Worm (Caenorhabditis elegans) whole organism, L4/young adult: ENCODE results near the gene T04C12.9.
A peak's percentile ranks its signal among the peaks of the same experiment; 100 is the strongest.

ENCODE experiments used
- W03F9.2 ChIP-seq: fragments of 150-350 bp; optimal IDR thresholded peaks from 2 replicates; lab custom pipeline; 2014; ENCODE audit warnings: missing biosample characterization, missing genetic modification characterization
- dao-5 ChIP-seq: sonication (generic microtip); optimal IDR thresholded peaks from 2 replicates; lab custom pipeline; 2016; ENCODE audit warnings: missing genotype, missing genetic modification characterization, moderate library complexity, missing compliant biosample characterization
- him-1 ChIP-seq: sonication (generic microtip); optimal IDR thresholded peaks from 2 replicates; lab custom pipeline; 2016; ENCODE audit warnings: missing genotype, missing genetic modification reagents, missing genetic modification characterization, missing compliant biosample characterization

T04C12.9 gene

DNA sequence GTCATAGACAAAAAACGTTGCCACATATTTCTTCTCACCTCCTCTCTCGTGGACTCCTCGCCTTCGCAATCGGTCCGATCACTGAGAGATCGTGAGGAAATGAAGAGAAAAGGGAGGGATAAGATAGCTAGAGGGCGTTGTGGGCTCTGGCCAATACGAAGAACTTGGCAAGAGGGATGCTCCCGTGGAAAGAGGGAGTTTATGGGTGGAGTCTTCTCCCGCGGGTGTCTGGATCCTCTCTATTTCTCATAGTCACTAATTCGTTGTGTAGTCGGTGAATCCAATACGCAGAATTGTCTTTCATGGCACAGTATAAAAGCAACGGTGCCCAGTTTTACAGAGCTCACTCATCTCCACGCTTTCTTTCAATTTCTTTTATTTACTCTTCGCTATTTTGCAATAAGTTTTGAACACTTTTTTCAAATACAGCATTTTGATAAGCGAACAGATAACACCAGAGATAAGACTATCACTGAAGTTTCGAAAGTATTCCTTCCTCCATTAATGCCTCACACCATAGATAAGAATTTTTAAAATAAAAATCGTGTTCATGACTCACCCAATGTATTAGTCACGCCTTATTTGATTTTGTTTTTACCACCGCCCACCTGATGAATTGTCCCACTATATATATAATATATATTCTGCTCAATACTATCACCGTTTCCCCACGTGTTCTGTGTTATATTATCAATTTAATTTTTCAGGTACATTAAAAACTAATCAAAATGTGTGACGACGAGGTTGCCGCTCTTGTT, 17.5 kb upstream of the T04C12.9 start, which contains the start of gene act-1:
act-1 (plus strand) TSS at position 708 of the 758 bp plus-strand sequence.
- TF ChIP-seq dao-5 (no peak), him-1 (tag; lab: Kevin White, UChicago) (no peak), W03F9.2 (tag; lab: Kevin White, UChicago) (no peak)

DNA sequence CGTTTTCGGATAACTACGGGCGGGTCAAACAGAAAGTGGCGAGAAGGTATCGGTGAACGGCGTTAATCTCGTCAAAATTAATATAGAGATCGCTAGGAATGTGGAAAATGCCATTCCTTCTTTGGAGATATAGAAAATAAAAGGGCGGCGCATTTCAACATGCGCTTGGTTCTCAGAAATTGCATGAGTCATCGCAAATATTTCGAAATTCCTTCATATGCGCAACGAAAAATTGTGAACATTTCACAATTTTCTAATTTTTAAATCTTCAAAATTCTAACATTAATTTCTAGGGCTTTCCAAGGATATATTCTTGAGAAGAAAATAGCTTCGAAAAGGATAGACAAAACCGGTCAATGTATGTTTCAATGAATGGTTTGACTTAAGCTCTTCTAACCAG, 15.9 kb upstream of the T04C12.9 start:
- TF ChIP-seq W03F9.2 (tag; lab: Kevin White, UChicago) (no peak), him-1 (tag; lab: Kevin White, UChicago) (no peak), dao-5 (no peak)

DNA sequence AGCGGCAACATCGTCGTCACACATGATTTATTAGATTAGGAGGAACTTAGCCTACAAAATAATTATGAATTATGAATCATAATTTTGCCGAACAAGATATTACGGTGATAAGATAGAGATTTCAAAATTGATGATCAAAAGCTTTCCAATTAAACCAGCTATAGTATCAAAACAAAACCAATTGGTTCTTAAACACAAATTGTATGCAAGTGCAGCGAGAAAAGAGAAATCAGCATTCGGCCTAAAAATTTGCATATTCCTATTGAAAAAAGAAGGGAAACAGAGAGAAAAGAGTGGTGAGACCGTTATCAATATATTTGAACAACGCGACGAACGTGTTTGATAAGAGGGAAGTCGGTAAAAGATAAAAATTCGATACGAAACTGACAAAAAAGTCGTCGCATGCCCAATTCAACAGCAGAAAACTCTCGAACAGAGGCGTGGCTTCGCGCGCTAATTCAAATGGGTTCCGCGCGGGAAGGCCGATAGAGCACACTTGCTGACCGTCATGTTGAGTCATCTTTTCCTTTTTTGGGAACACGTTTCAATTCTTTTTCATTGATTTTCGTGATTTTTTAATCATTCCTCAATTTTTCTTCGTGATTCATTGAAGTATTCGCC, 15.2 kb upstream of the T04C12.9 start, which contains the start of gene act-2:
act-2 (minus strand) TSS at position 51 of the 621 bp plus-strand sequence.
- TF ChIP-seq dao-5 (no peak), W03F9.2 (tag; lab: Kevin White, UChicago) (peak; percentile 80), him-1 (tag; lab: Kevin White, UChicago) (no peak)

DNA sequence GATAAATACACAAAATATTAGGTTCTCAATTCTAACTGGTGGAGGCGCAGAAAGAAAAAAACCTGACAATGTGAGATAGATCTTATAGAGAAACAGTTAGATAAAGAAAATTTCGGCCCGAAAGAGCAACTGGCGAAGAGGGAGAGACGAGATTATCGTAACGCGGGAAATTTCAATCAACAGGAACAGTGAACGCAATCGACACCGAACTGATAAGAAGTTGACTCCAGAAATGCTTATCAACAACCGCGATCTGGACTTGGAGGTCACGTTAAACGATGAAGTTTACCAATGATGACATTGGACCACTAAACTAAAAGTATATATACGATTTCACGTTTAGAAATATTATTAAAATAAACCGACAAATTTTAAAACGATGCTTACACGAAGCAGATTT, 13.4 kb upstream of the T04C12.9 start:
- no peak for TF ChIP-seq him-1 (tag; lab: Kevin White, UChicago)
- peak; percentile 25 for TF ChIP-seq dao-5
- TF ChIP-seq W03F9.2 (tag; lab: Kevin White, UChicago), result no peak

DNA sequence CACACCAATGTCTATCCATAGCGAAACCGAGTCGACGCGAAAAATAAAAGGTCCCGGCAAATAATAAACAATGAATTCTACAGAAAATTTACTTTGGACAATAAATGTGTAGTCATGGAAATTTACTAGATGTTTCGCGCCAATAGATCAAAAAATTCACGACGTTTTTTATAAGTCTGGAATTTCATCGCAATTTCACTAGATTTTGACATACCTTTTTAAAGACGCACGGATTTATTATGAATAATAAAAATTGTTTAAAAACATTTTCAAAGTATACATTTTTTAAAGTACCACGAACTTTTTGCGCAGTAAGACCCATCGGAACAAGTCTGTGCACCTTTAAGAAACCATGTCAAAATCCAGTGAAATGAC, 13.0 kb upstream of the T04C12.9 start:
- TF ChIP-seq W03F9.2 (tag; lab: Kevin White, UChicago), result no peak
- TF ChIP-seq dao-5, result no peak
- no peak for TF ChIP-seq him-1 (tag; lab: Kevin White, UChicago)

DNA sequence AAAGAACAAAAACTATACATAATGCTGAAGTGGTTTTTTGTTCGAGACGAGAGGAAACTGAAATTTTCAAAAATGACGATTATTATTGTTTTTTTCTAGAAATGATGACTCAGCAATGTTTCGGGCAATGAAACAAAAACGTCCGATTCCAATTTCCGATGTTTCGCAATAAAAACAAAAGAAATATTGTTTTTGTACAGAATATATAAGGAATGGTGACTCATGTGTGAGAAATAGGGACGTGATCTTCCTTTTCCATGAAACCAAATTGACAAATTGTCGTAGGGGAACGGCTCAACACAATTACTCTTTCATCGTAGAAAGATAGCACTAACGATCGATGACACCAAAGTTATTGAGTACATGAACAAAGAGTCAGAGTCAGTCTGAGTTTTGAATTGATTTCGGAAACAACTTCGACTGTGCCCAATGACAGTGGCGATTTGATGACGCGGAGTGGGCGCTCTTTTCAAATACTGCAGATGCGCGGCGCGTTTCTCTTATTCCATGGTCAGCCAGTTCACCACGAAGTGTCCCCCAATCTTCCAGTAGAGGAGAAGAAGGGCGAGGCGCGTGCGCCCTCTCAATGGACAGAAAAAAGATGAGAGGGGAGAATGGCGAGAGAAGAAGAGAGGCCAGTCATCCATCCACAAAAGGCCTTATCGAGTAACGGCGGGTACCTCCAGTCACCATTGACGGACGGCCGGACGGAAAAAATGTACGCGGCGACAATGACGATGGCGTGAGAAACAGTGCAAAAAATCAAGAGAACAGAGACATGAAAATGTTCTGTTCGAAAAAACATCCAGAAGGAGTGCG, 12.4 kb upstream of the T04C12.9 start:
- TF ChIP-seq W03F9.2 (tag; lab: Kevin White, UChicago) (no peak), him-1 (tag; lab: Kevin White, UChicago) (no peak), dao-5 (no peak)

DNA sequence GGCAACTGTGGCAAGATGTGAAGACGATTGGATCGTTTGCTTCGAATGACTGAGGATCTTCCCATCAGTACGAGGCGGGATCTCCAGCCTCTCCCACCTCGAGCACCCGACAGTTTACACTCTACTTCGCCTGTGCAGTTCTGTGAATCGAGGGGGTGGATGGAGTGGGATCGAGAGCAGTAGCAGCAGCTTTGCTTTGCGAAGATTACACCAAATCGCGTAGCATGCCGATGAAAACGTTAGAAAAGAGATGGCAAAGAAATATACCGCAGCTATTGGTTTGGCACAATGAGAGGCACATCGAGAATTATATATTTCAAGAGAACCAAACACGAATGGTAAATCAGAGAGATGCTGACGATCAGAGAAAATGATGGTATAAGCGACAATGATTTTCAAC, 11.4 kb upstream of the T04C12.9 start, which contains the start of gene act-3:
act-3 (minus strand) TSS at position 51 of the 400 bp plus-strand sequence.
- TF ChIP-seq W03F9.2 (tag; lab: Kevin White, UChicago), result no peak
- no peak for TF ChIP-seq him-1 (tag; lab: Kevin White, UChicago)
- no peak for TF ChIP-seq dao-5

DNA sequence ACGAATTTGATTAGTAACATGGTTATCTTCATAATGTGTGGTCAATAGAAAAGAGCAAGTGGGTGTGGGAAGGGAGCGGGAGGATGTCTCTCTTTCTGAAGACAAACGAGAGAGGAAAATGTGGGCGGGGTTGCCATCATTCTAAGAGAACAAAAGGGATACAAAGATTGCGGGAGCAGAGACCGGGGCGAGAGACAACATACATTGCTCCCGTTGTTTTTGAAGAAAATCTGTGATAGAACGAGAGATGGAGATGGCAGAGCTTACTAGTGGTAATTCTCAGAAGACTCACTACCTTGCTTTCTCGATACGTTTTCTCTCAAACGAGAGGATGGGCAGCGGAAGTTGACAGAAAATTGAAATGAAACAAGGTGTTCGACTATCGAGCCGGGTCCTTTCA, 10.3 kb upstream of the T04C12.9 start:
- TF ChIP-seq W03F9.2 (tag; lab: Kevin White, UChicago), result no peak
- TF ChIP-seq dao-5, result no peak
- no peak for TF ChIP-seq him-1 (tag; lab: Kevin White, UChicago)

DNA sequence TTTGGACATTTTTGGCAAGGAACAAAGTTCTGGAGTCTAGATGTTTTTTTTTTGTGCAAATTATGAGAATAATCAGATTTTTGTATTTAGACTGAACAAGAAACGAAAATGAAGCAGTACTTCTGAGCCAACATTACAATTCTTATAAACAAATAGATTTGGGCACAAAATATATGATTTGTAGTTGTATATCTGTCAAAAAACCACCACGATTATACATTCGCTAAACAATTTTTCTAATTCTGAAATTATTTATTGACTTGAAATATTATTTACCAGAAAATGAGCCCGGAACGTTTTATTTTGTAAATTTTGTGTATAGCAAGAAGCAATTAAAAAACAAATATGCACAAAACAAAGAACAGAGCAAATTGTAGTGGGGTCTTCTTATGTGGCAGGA, 8.4 kb upstream of the T04C12.9 start:
- TF ChIP-seq dao-5, result no peak
- TF ChIP-seq him-1 (tag; lab: Kevin White, UChicago), result no peak
- TF ChIP-seq W03F9.2 (tag; lab: Kevin White, UChicago), result no peak

DNA sequence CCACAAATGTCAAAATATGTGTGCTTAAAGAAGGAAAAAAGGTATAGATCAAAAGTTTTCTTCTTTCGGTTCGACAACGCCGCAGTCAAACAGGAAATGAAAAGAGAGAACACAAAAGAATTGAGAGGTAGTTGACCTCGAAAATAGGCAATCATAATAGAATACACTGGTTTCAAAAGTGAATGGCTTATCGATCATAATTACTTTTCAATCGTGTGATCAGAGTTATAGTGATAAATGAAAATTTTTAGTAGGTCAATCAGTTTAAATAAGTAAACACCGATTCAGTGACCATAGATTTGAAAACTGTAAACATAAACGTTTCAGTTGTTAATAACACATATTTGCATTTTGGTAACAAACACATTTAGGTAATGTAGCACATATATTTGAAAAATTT, 7.4 kb upstream of the T04C12.9 start:
- no peak for TF ChIP-seq dao-5
- no peak for TF ChIP-seq W03F9.2 (tag; lab: Kevin White, UChicago)
- no peak for TF ChIP-seq him-1 (tag; lab: Kevin White, UChicago)

DNA sequence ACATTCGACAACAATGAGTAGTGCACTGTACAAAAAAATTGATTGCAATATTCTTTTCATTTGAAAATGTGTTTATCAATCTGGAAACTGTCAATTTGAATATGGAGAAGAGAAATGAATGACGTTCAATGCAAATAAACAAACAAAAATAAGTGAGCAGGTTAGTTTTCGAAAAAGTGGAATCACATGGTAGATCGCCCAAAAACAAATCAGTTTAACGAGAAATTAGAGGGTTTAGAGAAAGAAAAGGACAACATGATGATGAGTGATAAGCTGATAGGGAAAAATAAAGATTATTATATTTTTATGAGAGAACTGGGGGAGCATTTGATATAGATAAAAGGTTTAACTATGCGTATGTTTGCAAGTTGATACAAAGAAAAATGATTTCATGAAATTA, 6.3 kb upstream of the T04C12.9 start, which contains the start of gene T04C12.8:
T04C12.8 (minus strand) TSS at position 82 of the 400 bp plus-strand sequence.
- TF ChIP-seq him-1 (tag; lab: Kevin White, UChicago) (no peak), W03F9.2 (tag; lab: Kevin White, UChicago) (peak; percentile 51)

DNA sequence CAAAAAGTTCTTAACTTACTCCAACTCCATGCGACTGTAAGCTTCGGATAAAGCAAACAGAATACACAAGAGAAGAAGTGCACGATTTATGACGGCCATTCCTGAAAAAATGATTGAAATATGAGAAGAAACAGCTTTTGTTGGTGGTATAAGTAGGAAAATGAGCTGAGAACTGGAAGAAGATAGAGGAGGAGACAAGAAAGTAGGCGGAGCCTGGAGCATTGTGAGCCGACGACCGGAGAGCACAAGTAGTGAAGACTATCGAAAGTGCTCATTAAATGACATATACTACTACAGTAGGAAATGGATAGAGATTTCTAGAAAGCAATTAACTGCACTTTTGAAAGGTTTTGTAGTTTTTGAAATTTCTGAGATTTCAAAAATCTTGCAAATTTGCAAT, 2.5 kb upstream of the T04C12.9 start, which contains the start of gene nlp-80:
nlp-80 (minus strand) TSS at position 101 of the 400 bp plus-strand sequence.
- TF ChIP-seq him-1 (tag; lab: Kevin White, UChicago) (no peak), dao-5 (no peak), W03F9.2 (tag; lab: Kevin White, UChicago) (no peak)

DNA sequence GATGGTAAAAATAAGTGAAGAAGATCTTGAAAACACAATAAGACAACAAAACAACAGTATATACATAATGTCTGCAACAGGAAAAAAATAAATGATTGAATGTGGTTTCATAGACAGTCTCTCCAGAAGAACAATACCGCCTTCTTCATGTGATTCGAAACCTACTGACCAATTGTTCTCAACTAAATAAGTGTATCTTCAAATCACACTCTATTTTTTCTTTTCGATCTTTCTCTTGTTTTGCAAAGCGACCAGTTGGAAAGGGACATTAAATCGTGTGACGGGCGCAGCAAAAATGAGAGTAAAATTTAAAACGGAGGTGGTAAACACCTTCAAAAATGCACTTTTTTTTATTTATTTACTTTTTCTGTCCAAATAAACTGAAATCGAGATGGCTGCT, 1.1 kb downstream of the T04C12.9 start:
- no peak for TF ChIP-seq W03F9.2 (tag; lab: Kevin White, UChicago)
- no peak for TF ChIP-seq him-1 (tag; lab: Kevin White, UChicago)
- TF ChIP-seq dao-5, result no peak
